Fruit fly (Drosophila melanogaster) whole organism: ENCODE data around the gene CG12075.

Experiments
- Dll ChIP-seq: fragments of >200 bp; optimal IDR thresholded peaks from 2 replicates; lab custom pipeline; 2017
- pan ChIP-seq: fragments of >200 bp; optimal IDR thresholded peaks from 2 replicates; lab custom pipeline; 2017

DNA sequence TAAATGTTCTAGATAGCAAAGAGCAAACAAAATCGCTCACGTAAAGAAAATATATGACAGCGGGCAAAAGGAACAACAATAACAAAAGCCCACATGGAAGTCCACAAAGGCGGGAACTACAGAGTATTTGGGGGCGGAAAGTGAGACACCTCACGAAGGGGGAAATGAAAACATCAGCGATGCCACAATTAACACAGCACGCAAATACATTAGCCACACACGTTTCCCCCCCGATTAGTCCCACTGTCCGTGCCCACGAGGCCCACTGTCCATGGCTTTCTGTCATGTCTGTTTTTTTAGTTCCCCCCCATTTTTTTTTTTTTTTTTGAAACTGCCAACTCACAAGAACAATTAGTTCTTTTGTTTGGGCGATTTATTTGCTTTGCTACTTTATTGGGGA lies 45.8 kb downstream of the CG12075 start:
- TF ChIP-seq pan (lab: Kevin White, UChicago) (no peak), Dll (lab: Kevin White, UChicago) (no peak)
